Worm (Caenorhabditis elegans) whole organism, young adult: ENCODE results near the gene ncx-3.

ENCODE experiments used
- F55B11.4 ChIP-seq: sonication (generic microtip); optimal IDR thresholded peaks from 2 replicates; lab custom pipeline; 2016; ENCODE audit warnings: missing compliant biosample characterization, missing genetic modification characterization, borderline replicate concordance; ENCODE audit not compliant: insufficient read depth
- efl-1 ChIP-seq: fragments of 150-350 bp; optimal IDR thresholded peaks from 2 replicates; lab custom pipeline; 2014; ENCODE audit warnings: missing biosample characterization, missing genetic modification reagents, missing genetic modification characterization
- pha-4 ChIP-seq: fragments of 150-350 bp; sonication (generic microtip); optimal IDR thresholded peaks from 2 replicates; lab custom pipeline; 2014; ENCODE audit warnings: missing biosample characterization, missing genetic modification reagents, missing genetic modification characterization
- sdz-38 ChIP-seq: sonication (generic microtip); optimal IDR thresholded peaks from 2 replicates; lab custom pipeline; 2016; ENCODE audit warnings: missing genotype, missing genetic modification characterization, missing compliant biosample characterization

ce11 chrIV:10688972-10689567 lies 27.4 kb upstream of the ncx-3 start, which contains the start of gene R102.3:
- no peak for TF ChIP-seq sdz-38
- no peak for TF ChIP-seq F55B11.4 (tag; lab: Kevin White, UChicago)
- TF ChIP-seq efl-1, result no peak
- TF ChIP-seq pha-4 (tag; lab: Kevin White, UChicago), result no peak
